Worm (Caenorhabditis elegans) whole organism, mixed stage, embryonic: ENCODE measurements around the gene C50C3.5.

Experiments
- mep-1 ChIP-seq: fragments of 150-350 bp; optimal IDR thresholded peaks from 2 replicates; lab custom pipeline; 2017; ENCODE audit warnings: missing biosample characterization, missing genetic modification reagents, missing genetic modification characterization, inconsistent platforms
- mls-2 ChIP-seq: sonication (generic microtip); optimal IDR thresholded peaks from 2 replicates; lab custom pipeline; 2016; ENCODE audit warnings: mild to moderate bottlenecking, missing genetic modification characterization, moderate library complexity, missing compliant biosample characterization
- nhr-237 ChIP-seq: fragments of 150-350 bp; optimal IDR thresholded peaks from 2 replicates; lab custom pipeline; 2014; ENCODE audit warnings: missing biosample characterization, missing genetic modification characterization
- pha-4 ChIP-seq: fragments of 150-350 bp; optimal IDR thresholded peaks from 2 replicates; lab custom pipeline; 2018; ENCODE audit warnings: missing biosample characterization, missing genetic modification reagents, missing genetic modification characterization
- unc-39 ChIP-seq: fragments of 150-350 bp; optimal IDR thresholded peaks from 2 replicates; lab custom pipeline; 2014; ENCODE audit warnings: missing biosample characterization, missing genetic modification characterization

ce11 chrIII:8227511-8227910, 48.5 kb downstream of the C50C3.5 start, which contains the start of gene fbxl-1:
- TF ChIP-seq unc-39, result no peak
- TF ChIP-seq mls-2 (tag; lab: Kevin White, UChicago), result peak; percentile 35
- TF ChIP-seq mep-1 (tag; lab: Kevin White, UChicago), result no peak
- no peak for TF ChIP-seq nhr-237 (tag; lab: Kevin White, UChicago)
- no peak for TF ChIP-seq pha-4 (tag; lab: Kevin White, UChicago)
